Fruit fly (Drosophila melanogaster) whole organism, pupa: ENCODE results near the gene CG33630.

Experiments used
- CG10348 ChIP-seq: fragments of 200-800 bp; sonication (Bioruptor generic); IDR thresholded peaks from 2 replicates; pipeline ENCODE4 v1.3.6; 2022; ENCODE audit warnings: missing biosample characterization, missing genetic modification characterization
- CG12605 ChIP-seq: fragments of 200-800 bp; sonication (Bioruptor generic); IDR thresholded peaks from 2 replicates; pipeline ENCODE4 v1.3.6; 2022; ENCODE audit warnings: missing biosample characterization, missing genetic modification characterization
- CG13204 ChIP-seq: fragments of 200-800 bp; sonication (Bioruptor generic); optimal IDR thresholded peaks from 2 replicates; lab custom pipeline; 2018; ENCODE audit warnings: missing biosample characterization, mild to moderate bottlenecking, missing genetic modification characterization, moderate library complexity
- CG15710 ChIP-seq: fragments of 200-800 bp; sonication (Bioruptor generic); optimal IDR thresholded peaks from 2 replicates; lab custom pipeline; 2018; ENCODE audit warnings: missing biosample characterization, mild to moderate bottlenecking, missing genetic modification characterization, moderate library complexity
- CG17806 ChIP-seq: fragments of 200-800 bp; sonication (Bioruptor generic); optimal IDR thresholded peaks from 2 replicates; lab custom pipeline; 2018; ENCODE audit warnings: missing biosample characterization, mild to moderate bottlenecking, missing genetic modification characterization, moderate library complexity
- CG34367 ChIP-seq: fragments of 200-800 bp; sonication (Bioruptor generic); optimal IDR thresholded peaks from 2 replicates; lab custom pipeline; 2018; ENCODE audit warnings: missing biosample characterization, mild to moderate bottlenecking, missing genetic modification characterization
- CG8301 ChIP-seq: fragments of 200-800 bp; sonication (Bioruptor generic); optimal IDR thresholded peaks from 2 replicates; lab custom pipeline; 2018; ENCODE audit warnings: missing biosample characterization, mild to moderate bottlenecking, missing genetic modification characterization
- CG9948 ChIP-seq: fragments of 200-800 bp; sonication (Bioruptor generic); optimal IDR thresholded peaks from 2 replicates; lab custom pipeline; 2018; ENCODE audit warnings: missing biosample characterization, mild to moderate bottlenecking, missing genetic modification characterization, moderate library complexity
- EcR ChIP-seq: fragments of 200-800 bp; sonication (Bioruptor generic); optimal IDR thresholded peaks from 3 replicates; lab custom pipeline; 2019; ENCODE audit warnings: missing biosample characterization, missing genetic modification characterization, mild to moderate bottlenecking, moderate library complexity, missing genetic modification reagents
- fd96Ca ChIP-seq: fragments of 200-800 bp; sonication (Bioruptor generic); IDR thresholded peaks from 3 replicates; pipeline ENCODE4 v1.3.6; 2022; ENCODE audit warnings: missing biosample characterization, missing genetic modification characterization
- gl ChIP-seq: fragments of 200-800 bp; sonication (Bioruptor generic); optimal IDR thresholded peaks from 2 replicates; lab custom pipeline; 2018; ENCODE audit warnings: missing biosample characterization, mild to moderate bottlenecking, missing genetic modification characterization
- rn ChIP-seq: fragments of 200-800 bp; sonication (Bioruptor generic); IDR thresholded peaks from 2 replicates; pipeline ENCODE4 v1.3.6; 2022; ENCODE audit warnings: missing biosample characterization, missing genetic modification characterization

- no peak for TF ChIP-seq CG12605 (GFP tag; lab: Robert Waterston, UW)
- TF ChIP-seq CG15710 (tag; lab: Kevin White, UChicago): no peak
- TF ChIP-seq CG17806: no peak
- TF ChIP-seq fd96Ca (GFP tag; lab: Robert Waterston, UW): no peak
- no peak for TF ChIP-seq CG9948 (tag; lab: Kevin White, UChicago)
- no peak for TF ChIP-seq CG34367 (tag; lab: Kevin White, UChicago)
- no peak for TF ChIP-seq CG10348
- no peak for TF ChIP-seq CG8301
- TF ChIP-seq EcR (GFP tag; lab: Kevin White, UChicago): no peak
- no peak for TF ChIP-seq rn (GFP tag; lab: Robert Waterston, UW)
- no peak for TF ChIP-seq CG13204 (GFP tag; lab: Kevin White, UChicago)
- no peak for TF ChIP-seq gl
These were observed 13.8 kb upstream of the CG33630 start, which contains the start of gene CG12811 for dm6 chr3R:10048775-10048841.
